Worm (Caenorhabditis elegans) whole organism, young adult: ENCODE measurements around the gene F29G9.1.

Source experiments
- D2030.7 ChIP-seq: fragments of 200-800 bp; sonication (Bioruptor generic); IDR thresholded peaks from 2 replicates; pipeline ENCODE4 v1.3.6; 2022; ENCODE audit warnings: missing genetic modification reagents, missing genetic modification characterization, missing compliant biosample characterization
- dox-1 ChIP-seq: fragments of 200-800 bp; sonication (Bioruptor generic); IDR thresholded peaks from 2 replicates; pipeline ENCODE4 v1.3.6; 2022; ENCODE audit warnings: missing genetic modification reagents, missing genetic modification characterization, missing compliant biosample characterization
- egrh-3 ChIP-seq: fragments of 200-800 bp; sonication (Bioruptor generic); IDR thresholded peaks from 2 replicates; pipeline ENCODE4 v1.3.6; 2022; ENCODE audit warnings: missing genetic modification reagents, missing genetic modification characterization, missing compliant biosample characterization
- hsf-1 ChIP-seq: fragments of 200-800 bp; sonication (Bioruptor generic); IDR thresholded peaks from 2 replicates; pipeline ENCODE4 v1.3.6; 2022; ENCODE audit warnings: missing genetic modification reagents, missing genetic modification characterization, missing compliant biosample characterization
- madf-6 ChIP-seq: fragments of 200-800 bp; sonication (Bioruptor generic); IDR thresholded peaks from 2 replicates; pipeline ENCODE4 v1.3.6; 2022; ENCODE audit warnings: missing genetic modification reagents, missing genetic modification characterization, missing compliant biosample characterization

Gene F29G9.1

DNA sequence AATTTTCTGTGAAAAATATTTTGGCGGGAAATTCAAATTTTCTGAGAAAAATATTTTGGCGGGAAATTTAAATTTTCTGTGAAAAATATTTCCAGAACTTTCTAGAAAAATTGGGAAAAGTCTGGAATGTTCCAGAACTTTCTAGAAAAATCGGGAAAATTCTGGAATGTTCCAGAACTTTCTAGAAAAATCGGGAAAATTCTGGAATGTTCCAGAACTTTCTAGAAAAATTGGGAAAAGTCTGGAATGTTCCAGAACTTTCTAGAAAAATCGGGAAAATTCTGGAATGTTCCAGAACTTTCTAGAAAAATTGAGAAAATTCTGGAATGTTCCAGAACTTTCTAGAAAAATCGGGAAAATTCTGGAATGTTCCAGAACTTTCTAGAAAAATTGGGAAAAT lies 33.3 kb downstream of the F29G9.1 start:
- TF ChIP-seq D2030.7 (GFP tag; lab: Robert Waterston, UW) = 0 out of 2 replicates have a peak, but pooled peaks have one; percentile 10
- TF ChIP-seq egrh-3 (GFP tag; lab: Robert Waterston, UW) = peak; percentile 65
- peak; percentile 66 for TF ChIP-seq dox-1 (GFP tag; lab: Robert Waterston, UW)
- TF ChIP-seq hsf-1 (GFP tag; lab: Robert Waterston, UW) = peak; percentile 99
- TF ChIP-seq, all 124 proteins: peak for 4; not testable (repeated sequence) for 120

ce11 chrV:6088977-6089376 lies 50.1 kb downstream of the F29G9.1 start:
- TF ChIP-seq hsf-1 (GFP tag; lab: Robert Waterston, UW) = peak; percentile 97
- peak; percentile 30; the same call in 1 of the 2 replicates for TF ChIP-seq madf-6 (GFP tag; lab: Robert Waterston, UW)
- TF ChIP-seq dox-1 (GFP tag; lab: Robert Waterston, UW) = 0 out of 2 replicates have a peak, but pooled peaks have one; percentile 32
